Fruit fly (Drosophila melanogaster) whole organism, pupa: ENCODE results near the gene Cyt-b5-r.

Experiments
- CG10348 ChIP-seq: fragments of 200-800 bp; sonication (Bioruptor generic); IDR thresholded peaks from 2 replicates; pipeline ENCODE4 v1.3.6; 2022; ENCODE audit warnings: missing biosample characterization, missing genetic modification characterization
- CG12605 ChIP-seq: fragments of 200-800 bp; sonication (Bioruptor generic); IDR thresholded peaks from 2 replicates; pipeline ENCODE4 v1.3.6; 2022; ENCODE audit warnings: missing biosample characterization, missing genetic modification characterization
- CG13204 ChIP-seq: fragments of 200-800 bp; sonication (Bioruptor generic); optimal IDR thresholded peaks from 2 replicates; lab custom pipeline; 2018; ENCODE audit warnings: missing biosample characterization, mild to moderate bottlenecking, missing genetic modification characterization, moderate library complexity
- CG14655 ChIP-seq: fragments of 200-800 bp; sonication (Bioruptor generic); optimal IDR thresholded peaks from 3 replicates; lab custom pipeline; 2017; ENCODE audit warnings: mild to moderate bottlenecking, missing biosample characterization, missing genetic modification reagents, missing genetic modification characterization
- CG15710 ChIP-seq: fragments of 200-800 bp; sonication (Bioruptor generic); optimal IDR thresholded peaks from 2 replicates; lab custom pipeline; 2018; ENCODE audit warnings: missing biosample characterization, mild to moderate bottlenecking, missing genetic modification characterization, moderate library complexity
- CG17806 ChIP-seq: fragments of 200-800 bp; sonication (Bioruptor generic); optimal IDR thresholded peaks from 2 replicates; lab custom pipeline; 2018; ENCODE audit warnings: missing biosample characterization, mild to moderate bottlenecking, missing genetic modification characterization, moderate library complexity
- CG32121 ChIP-seq: fragments of 200-800 bp; sonication (Bioruptor generic); IDR thresholded peaks from 2 replicates; pipeline ENCODE4 v1.3.6; 2022; ENCODE audit warnings: missing biosample characterization, missing genetic modification characterization
- CG34367 ChIP-seq: fragments of 200-800 bp; sonication (Bioruptor generic); optimal IDR thresholded peaks from 2 replicates; lab custom pipeline; 2018; ENCODE audit warnings: missing biosample characterization, mild to moderate bottlenecking, missing genetic modification characterization
- CG4496 ChIP-seq: fragments of 200-800 bp; sonication (Bioruptor generic); IDR thresholded peaks from 3 replicates; pipeline ENCODE4 v1.3.6; 2022; ENCODE audit warnings: missing biosample characterization, missing genetic modification characterization
- CG8159 ChIP-seq: fragments of 200-800 bp; sonication (Bioruptor generic); optimal IDR thresholded peaks from 3 replicates; lab custom pipeline; 2018; ENCODE audit warnings: missing biosample characterization, mild to moderate bottlenecking, missing genetic modification characterization, moderate library complexity
- CG8301 ChIP-seq: fragments of 200-800 bp; sonication (Bioruptor generic); optimal IDR thresholded peaks from 2 replicates; lab custom pipeline; 2018; ENCODE audit warnings: missing biosample characterization, mild to moderate bottlenecking, missing genetic modification characterization
- CG9948 ChIP-seq: fragments of 200-800 bp; sonication (Bioruptor generic); optimal IDR thresholded peaks from 2 replicates; lab custom pipeline; 2018; ENCODE audit warnings: missing biosample characterization, mild to moderate bottlenecking, missing genetic modification characterization, moderate library complexity
- D1 ChIP-seq: fragments of 200-800 bp; sonication (Bioruptor generic); optimal IDR thresholded peaks from 2 replicates; lab custom pipeline; 2018; ENCODE audit warnings: missing biosample characterization, mild to moderate bottlenecking, missing genetic modification characterization, moderate library complexity
- EcR ChIP-seq: fragments of 200-800 bp; sonication (Bioruptor generic); optimal IDR thresholded peaks from 3 replicates; lab custom pipeline; 2019; ENCODE audit warnings: missing biosample characterization, missing genetic modification characterization, mild to moderate bottlenecking, moderate library complexity, missing genetic modification reagents
- Ets98B ChIP-seq: fragments of 200-800 bp; sonication (Bioruptor generic); IDR thresholded peaks from 2 replicates; pipeline ENCODE4 v1.3.6; 2022; ENCODE audit warnings: missing biosample characterization, missing genetic modification characterization
- Pif1A ChIP-seq: fragments of 200-800 bp; sonication (Bioruptor generic); optimal IDR thresholded peaks from 3 replicates; lab custom pipeline; 2016; ENCODE audit warnings: missing biosample characterization, missing genetic modification characterization
- Pif1B ChIP-seq: fragments of 200-800 bp; sonication (Bioruptor generic); optimal IDR thresholded peaks from 3 replicates; lab custom pipeline; 2016; ENCODE audit warnings: missing biosample characterization, missing genetic modification characterization
- Snoo ChIP-seq: fragments of 200-800 bp; sonication (Bioruptor generic); optimal IDR thresholded peaks from 3 replicates; lab custom pipeline; 2017; ENCODE audit warnings: missing biosample characterization, mild to moderate bottlenecking, missing genetic modification characterization, inconsistent platforms
- fd96Ca ChIP-seq: fragments of 200-800 bp; sonication (Bioruptor generic); IDR thresholded peaks from 3 replicates; pipeline ENCODE4 v1.3.6; 2022; ENCODE audit warnings: missing biosample characterization, missing genetic modification characterization
- gl ChIP-seq: fragments of 200-800 bp; sonication (Bioruptor generic); optimal IDR thresholded peaks from 2 replicates; lab custom pipeline; 2018; ENCODE audit warnings: missing biosample characterization, mild to moderate bottlenecking, missing genetic modification characterization
- rn ChIP-seq: fragments of 200-800 bp; sonication (Bioruptor generic); IDR thresholded peaks from 2 replicates; pipeline ENCODE4 v1.3.6; 2022; ENCODE audit warnings: missing biosample characterization, missing genetic modification characterization

Gene Cyt-b5-r

dm6 chr2L:16790671-16791270 lies at the start of gene Cyt-b5-r:
TSS of gene Cyt-b5-r (minus strand) at chr2L:16790721.
- TF ChIP-seq CG4496 (GFP tag; lab: Robert Waterston, UW) (no peak), gl (tag; lab: Kevin White, UChicago) (no peak), rn (no peak), Ets98B (GFP tag; lab: Robert Waterston, UW) (no peak), CG13204 (GFP tag; lab: Kevin White, UChicago) (no peak), Pif1B (no peak), EcR (GFP tag; lab: Kevin White, UChicago) (no peak), Pif1A (GFP tag; lab: Kevin White, UChicago) (no peak), CG12605 (no peak), CG14655 (GFP tag; lab: Kevin White, UChicago) (no peak), CG34367 (tag; lab: Kevin White, UChicago) (no peak), CG17806 (tag; lab: Kevin White, UChicago) (no peak), CG8159 (tag; lab: Kevin White, UChicago) (no peak), CG10348 (no peak), CG9948 (tag; lab: Kevin White, UChicago) (no peak), D1 (tag; lab: Kevin White, UChicago) (no peak), CG15710 (tag; lab: Kevin White, UChicago) (no peak), CG32121 (GFP tag; lab: Robert Waterston, UW) (no peak), CG8301 (tag; lab: Kevin White, UChicago) (no peak), Snoo (tag; lab: Kevin White, UChicago) (no peak)
- TF ChIP-seq, all 21 proteins: peak for 0

dm6 chr2L:16839665-16840064 lies 49.1 kb upstream of the Cyt-b5-r start:
- TF ChIP-seq CG10348 (no peak), CG8159 (tag; lab: Kevin White, UChicago) (no peak), CG12605 (no peak), CG4496 (GFP tag; lab: Robert Waterston, UW) (no peak), CG34367 (tag; lab: Kevin White, UChicago) (no peak), Snoo (tag; lab: Kevin White, UChicago) (no peak), CG14655 (GFP tag; lab: Kevin White, UChicago) (no peak), EcR (GFP tag; lab: Kevin White, UChicago) (no peak), Ets98B (GFP tag; lab: Robert Waterston, UW) (no peak), fd96Ca (GFP tag; lab: Robert Waterston, UW) (no peak), rn (no peak), CG32121 (GFP tag; lab: Robert Waterston, UW) (no peak), gl (tag; lab: Kevin White, UChicago) (no peak), CG8301 (tag; lab: Kevin White, UChicago) (no peak)

- TF ChIP-seq CG12605, result no peak
- TF ChIP-seq CG8159 (tag; lab: Kevin White, UChicago), result no peak
- TF ChIP-seq CG4496 (GFP tag; lab: Robert Waterston, UW), result no peak
- no peak for TF ChIP-seq EcR (GFP tag; lab: Kevin White, UChicago)
- TF ChIP-seq Ets98B (GFP tag; lab: Robert Waterston, UW), result no peak
- no peak for TF ChIP-seq CG8301 (tag; lab: Kevin White, UChicago)
- no peak for TF ChIP-seq CG15710 (tag; lab: Kevin White, UChicago)
- TF ChIP-seq Snoo (tag; lab: Kevin White, UChicago), result no peak
- TF ChIP-seq Pif1B, result no peak
- TF ChIP-seq CG32121 (GFP tag; lab: Robert Waterston, UW), result no peak
- no peak for TF ChIP-seq CG17806 (tag; lab: Kevin White, UChicago)
- no peak for TF ChIP-seq CG10348
- TF ChIP-seq gl (tag; lab: Kevin White, UChicago), result no peak
- TF ChIP-seq CG13204 (GFP tag; lab: Kevin White, UChicago), result no peak
- TF ChIP-seq Pif1A (GFP tag; lab: Kevin White, UChicago), result no peak
Observed at dm6 chr2L:16837672-16838071, 47.2 kb upstream of the Cyt-b5-r start, which contains the start of the genes SclA and SclB. TSS of gene SclA (plus strand) at chr2L:16837972. TSS of gene SclB (plus strand) at chr2L:16837972.

- TF ChIP-seq CG14655 (GFP tag; lab: Kevin White, UChicago) (no peak), Snoo (tag; lab: Kevin White, UChicago) (no peak), CG13204 (GFP tag; lab: Kevin White, UChicago) (no peak), CG15710 (tag; lab: Kevin White, UChicago) (no peak), fd96Ca (GFP tag; lab: Robert Waterston, UW) (no peak)
Observed at dm6 chr2L:16837158-16837557, 46.6 kb upstream of the Cyt-b5-r start, which contains the start of gene Nepl9. TSS of gene Nepl9 (minus strand) at chr2L:16837258.

- TF ChIP-seq Snoo (tag; lab: Kevin White, UChicago), result no peak
- no peak for TF ChIP-seq EcR (GFP tag; lab: Kevin White, UChicago)
- no peak for TF ChIP-seq Ets98B (GFP tag; lab: Robert Waterston, UW)
- TF ChIP-seq CG12605, result no peak
- no peak for TF ChIP-seq CG9948 (tag; lab: Kevin White, UChicago)
- TF ChIP-seq rn, result no peak
- TF ChIP-seq CG15710 (tag; lab: Kevin White, UChicago), result no peak
- TF ChIP-seq CG10348, result no peak
- no peak for TF ChIP-seq D1 (tag; lab: Kevin White, UChicago)
- TF ChIP-seq CG13204 (GFP tag; lab: Kevin White, UChicago), result no peak
- no peak for TF ChIP-seq CG8159 (tag; lab: Kevin White, UChicago)
- TF ChIP-seq CG17806 (tag; lab: Kevin White, UChicago), result no peak
- TF ChIP-seq Pif1A (GFP tag; lab: Kevin White, UChicago), result no peak
- no peak for TF ChIP-seq CG14655 (GFP tag; lab: Kevin White, UChicago)
Observed at dm6 chr2L:16834402-16834801, 43.9 kb upstream of the Cyt-b5-r start, which contains the start of gene CG13282. TSS of gene CG13282 (minus strand) at chr2L:16834502.
